Fruit fly (Drosophila melanogaster) whole organism, embryonic: ENCODE data around the gene TwdlS.
A peak's percentile ranks its signal among the peaks of the same experiment; 100 is the strongest.

Source experiments
- ATbp ChIP-seq: fragments of 200-800 bp; sonication (Bioruptor generic); optimal IDR thresholded peaks from 2 replicates; lab custom pipeline; 2017; ENCODE audit warnings: missing biosample characterization, mild to moderate bottlenecking, missing genetic modification characterization, missing genetic modification reagents
- Awh ChIP-seq: fragments of 200-800 bp; sonication (Bioruptor generic); IDR thresholded peaks from 2 replicates; pipeline ENCODE4, ENCODE4 v1.3.6; 2022; ENCODE audit warnings: missing biosample characterization, missing genetic modification characterization
- BEAF-32 ChIP-seq: fragments of 200-800 bp; sonication (Bioruptor generic); optimal IDR thresholded peaks from 3 replicates; lab custom pipeline; 2017; ENCODE audit warnings: missing biosample characterization, missing genetic modification characterization, mild to moderate bottlenecking, moderate library complexity, missing genetic modification reagents
- CG10209 ChIP-seq: fragments of 200-800 bp; sonication (Bioruptor generic); optimal IDR thresholded peaks from 3 replicates; lab custom pipeline; 2017; ENCODE audit warnings: missing biosample characterization, mild to moderate bottlenecking, missing genetic modification characterization, missing genetic modification reagents
- CG11247 ChIP-seq: fragments of 200-800 bp; sonication (Bioruptor generic); IDR thresholded peaks from 2 replicates; pipeline ENCODE4 v1.3.6; 2022; ENCODE audit warnings: missing biosample characterization, missing genetic modification characterization
- CG12942 ChIP-seq: fragments of 200-800 bp; sonication (Bioruptor generic); optimal IDR thresholded peaks from 3 replicates; lab custom pipeline; 2016; ENCODE audit warnings: missing biosample characterization, missing genetic modification characterization
- CG13624 ChIP-seq: fragments of 200-800 bp; sonication (Bioruptor generic); optimal IDR thresholded peaks from 2 replicates; lab custom pipeline; 2016; ENCODE audit warnings: missing biosample characterization, missing genetic modification characterization
- CG14441 ChIP-seq: fragments of 200-800 bp; sonication (Bioruptor generic); IDR thresholded peaks from 2 replicates; pipeline ENCODE4 v1.3.6; 2022; ENCODE audit warnings: missing biosample characterization, missing genetic modification characterization
- CG2116 ChIP-seq: fragments of 200-800 bp; sonication (Bioruptor generic); optimal IDR thresholded peaks from 3 replicates; lab custom pipeline; 2018; ENCODE audit warnings: missing biosample characterization, mild to moderate bottlenecking, missing genetic modification characterization
- CG30020 ChIP-seq: fragments of 200-800 bp; optimal IDR thresholded peaks from 2 replicates; lab custom pipeline; 2019; ENCODE audit warnings: missing biosample characterization, mild to moderate bottlenecking, missing genetic modification characterization, moderate library complexity
- CG31224 ChIP-seq: fragments of 200-800 bp; sonication (Bioruptor generic); IDR thresholded peaks from 2 replicates; pipeline ENCODE4 v1.3.6; 2022; ENCODE audit warnings: missing biosample characterization, missing genetic modification characterization
- CG32767 ChIP-seq: fragments of 200-800 bp; sonication (Bioruptor generic); IDR thresholded peaks from 2 replicates; pipeline ENCODE4 v1.3.6; 2022; ENCODE audit warnings: missing biosample characterization, missing genetic modification characterization
- CG6654 ChIP-seq: fragments of 200-800 bp; sonication (Bioruptor generic); optimal IDR thresholded peaks from 2 replicates; lab custom pipeline; 2017; ENCODE audit warnings: missing biosample characterization, mild to moderate bottlenecking, missing genetic modification characterization
- CG7963 ChIP-seq: fragments of 200-800 bp; sonication (Bioruptor generic); IDR thresholded peaks from 3 replicates; pipeline ENCODE4 v1.3.6; 2022; ENCODE audit warnings: missing biosample characterization, missing genetic modification characterization; ENCODE audit not compliant: partially characterized antibody
- CG8290 ChIP-seq, 3 experiments: fragments of 200-800 bp; sonication (Bioruptor generic); optimal IDR thresholded peaks; 2 replicates each; lab custom pipeline; 2016 to 2019; ENCODE audit warnings: missing biosample characterization in 3 of 3, missing genetic modification characterization in 3 of 3, mild to moderate bottlenecking in 2 of 3, moderate library complexity in 1 of 3
- CG8924 ChIP-seq: fragments of 200-800 bp; optimal IDR thresholded peaks from 3 replicates; lab custom pipeline; 2019; ENCODE audit warnings: missing biosample characterization, mild to moderate bottlenecking, missing genetic modification characterization, moderate library complexity
- CG9609 ChIP-seq: fragments of 200-800 bp; sonication (Bioruptor generic); optimal IDR thresholded peaks from 3 replicates; lab custom pipeline; 2016; ENCODE audit warnings: missing biosample characterization, missing genetic modification characterization
- CTCF ChIP-seq: fragments of 200-800 bp; sonication (Bioruptor generic); optimal IDR thresholded peaks from 2 replicates; lab custom pipeline; 2017; ENCODE audit warnings: missing biosample characterization, mild to moderate bottlenecking, missing genetic modification characterization, moderate library complexity
- Dbx ChIP-seq: fragments of 200-800 bp; sonication (Bioruptor generic); IDR thresholded peaks from 3 replicates; pipeline ENCODE4 v1.3.6; 2022; ENCODE audit warnings: missing biosample characterization, missing genetic modification characterization
- Deaf1 ChIP-seq: fragments of 200-800 bp; optimal IDR thresholded peaks from 3 replicates; lab custom pipeline; 2019; ENCODE audit warnings: missing biosample characterization, mild to moderate bottlenecking, missing genetic modification characterization, moderate library complexity
- Ets65A ChIP-seq: fragments of 200-800 bp; sonication (Bioruptor generic); peaks from one replicate; lab custom pipeline; 2016; ENCODE audit warnings: missing biosample characterization, missing genetic modification characterization
- Gug ChIP-seq: fragments of 200-800 bp; sonication (Bioruptor generic); IDR thresholded peaks from 4 replicates; pipeline ENCODE4 v1.3.6; 2022; ENCODE audit warnings: missing biosample characterization, missing genetic modification characterization
- Kr ChIP-seq: fragments of 200-800 bp; sonication (Bioruptor generic); optimal IDR thresholded peaks from 2 replicates; lab custom pipeline; 2017; ENCODE audit warnings: missing biosample characterization, mild to moderate bottlenecking, missing genetic modification characterization
- NFAT ChIP-seq: fragments of 200-800 bp; sonication (Bioruptor generic); IDR thresholded peaks from 2 replicates; pipeline ENCODE4 v1.3.6; 2022; ENCODE audit warnings: missing biosample characterization, missing genetic modification characterization
- Rfx ChIP-seq: fragments of 200-800 bp; sonication (Bioruptor generic); IDR thresholded peaks from 2 replicates; pipeline ENCODE4 v1.3.6; 2022; ENCODE audit warnings: missing biosample characterization, missing genetic modification characterization
- Sox102F ChIP-seq: fragments of 200-800 bp; sonication (Bioruptor generic); optimal IDR thresholded peaks from 2 replicates; lab custom pipeline; 2018; ENCODE audit warnings: missing biosample characterization, mild to moderate bottlenecking, missing genetic modification characterization, moderate library complexity
- Sry-β ChIP-seq: fragments of 200-800 bp; sonication (Bioruptor generic); optimal IDR thresholded peaks from 2 replicates; lab custom pipeline; 2018; ENCODE audit warnings: missing biosample characterization, mild to moderate bottlenecking, missing genetic modification characterization, moderate library complexity
- Usf ChIP-seq: fragments of 200-800 bp; sonication (Bioruptor generic); optimal IDR thresholded peaks from 2 replicates; lab custom pipeline; 2017; ENCODE audit warnings: missing genotype, missing biosample characterization, missing genetic modification characterization
- Xbp1 ChIP-seq: fragments of 200-800 bp; sonication (Bioruptor generic); optimal IDR thresholded peaks from 3 replicates; lab custom pipeline; 2016; ENCODE audit warnings: missing biosample characterization, mild to moderate bottlenecking, missing genetic modification characterization
- abd-A ChIP-seq: fragments of 200-800 bp; sonication (Bioruptor generic); optimal IDR thresholded peaks from 3 replicates; lab custom pipeline; 2019; ENCODE audit warnings: missing biosample characterization, mild to moderate bottlenecking, missing genetic modification characterization, moderate library complexity
- chinmo ChIP-seq: fragments of 200-800 bp; sonication (Bioruptor generic); IDR thresholded peaks from 4 replicates; pipeline ENCODE4 v1.3.6; 2022; ENCODE audit warnings: missing biosample characterization, missing genetic modification characterization; ENCODE audit not compliant: partially characterized antibody
- ftz-f1 ChIP-seq: fragments of 200-800 bp; sonication (Bioruptor generic); optimal IDR thresholded peaks from 2 replicates; lab custom pipeline; 2016; ENCODE audit warnings: missing biosample characterization, missing genetic modification characterization
- grn ChIP-seq: fragments of 200-800 bp; sonication (Bioruptor generic); optimal IDR thresholded peaks from 3 replicates; lab custom pipeline; 2017; ENCODE audit warnings: missing biosample characterization, missing genetic modification characterization
- oc ChIP-seq: fragments of 200-800 bp; sonication (Bioruptor generic); optimal IDR thresholded peaks from 2 replicates; lab custom pipeline; 2018; ENCODE audit warnings: missing biosample characterization, mild to moderate bottlenecking, missing genetic modification characterization, moderate library complexity
- odd ChIP-seq: fragments of 200-800 bp; sonication (Bioruptor generic); optimal IDR thresholded peaks from 2 replicates; lab custom pipeline; 2017; ENCODE audit warnings: missing biosample characterization, mild to moderate bottlenecking, missing genetic modification characterization
- onecut ChIP-seq: fragments of 200-800 bp; sonication (Bioruptor generic); IDR thresholded peaks from 2 replicates; pipeline ENCODE4 v1.3.6; 2022; ENCODE audit warnings: missing biosample characterization, missing genetic modification characterization
- org-1 ChIP-seq: fragments of 200-800 bp; sonication (Bioruptor generic); optimal IDR thresholded peaks from 2 replicates; lab custom pipeline; 2017; ENCODE audit warnings: missing biosample characterization, missing genetic modification characterization
- pan ChIP-seq, 4 experiments: fragments of >200 bp in 3 of 4; fragments of 200-800 bp in 1 of 4; sonication (Bioruptor generic) in 1 of 4; optimal IDR thresholded peaks in 3 of 4; IDR thresholded peaks in 1 of 4; 2 replicates each; pipeline versions ENCODE4 v1.3.6 to Lab custom; 2017 to 2022; ENCODE audit warnings: missing biosample characterization in 2 of 4, missing genetic modification characterization in 2 of 4, mixed read lengths in 1 of 4
- schlank ChIP-seq: fragments of 200-800 bp; sonication (Bioruptor generic); optimal IDR thresholded peaks from 2 replicates; lab custom pipeline; 2018; ENCODE audit warnings: missing biosample characterization, mild to moderate bottlenecking, missing genetic modification characterization
- sd ChIP-seq: fragments of 200-800 bp; sonication (Bioruptor generic); optimal IDR thresholded peaks from 3 replicates; lab custom pipeline; 2018; ENCODE audit warnings: missing biosample characterization, mild to moderate bottlenecking, missing genetic modification characterization, moderate library complexity
- trem ChIP-seq: fragments of 200-800 bp; optimal IDR thresholded peaks from 3 replicates; lab custom pipeline; 2019; ENCODE audit warnings: missing biosample characterization, mild to moderate bottlenecking, missing genetic modification characterization, moderate library complexity
- vnd ChIP-seq: fragments of 200-800 bp; sonication (Bioruptor generic); IDR thresholded peaks from 3 replicates; pipeline ENCODE4 v1.3.6; 2022; ENCODE audit warnings: missing biosample characterization, missing genetic modification characterization; ENCODE audit not compliant: partially characterized antibody

Gene TwdlS

dm6 chr3R:26625552-26625951, 10.9 kb upstream of the TwdlS start, which contains the start of gene TwdlL:
Gene TwdlL (minus strand): TSS chr3R:26625652.
- TF ChIP-seq schlank (tag; lab: Kevin White, UChicago) (no peak), Ets65A (GFP tag; lab: Kevin White, UChicago) (peak; percentile 22)

- TF ChIP-seq Ets65A (GFP tag; lab: Kevin White, UChicago), result peak; percentile 77
- TF ChIP-seq Kr, result no peak
Observed at dm6 chr3R:26626638-26627037, 9.8 kb upstream of the TwdlS start, which contains the start of gene TwdlO. Gene TwdlO (minus strand): TSS chr3R:26626738.

dm6 chr3R:26628624-26629023, 7.9 kb upstream of the TwdlS start, which contains the start of gene TwdlK:
Gene TwdlK (minus strand): TSS chr3R:26628724.
- TF ChIP-seq Sox102F (GFP tag; lab: Kevin White, UChicago) (no peak), Rfx (no peak)

dm6 chr3R:26629618-26630017, 6.9 kb upstream of the TwdlS start, which contains the start of gene TwdlJ:
Gene TwdlJ (plus strand): TSS chr3R:26629918.
- no peak for TF ChIP-seq CG12942 (GFP tag; lab: Kevin White, UChicago)
- TF ChIP-seq CG10209, result no peak
- no peak for TF ChIP-seq Deaf1 (tag; lab: Kevin White, UChicago)
- no peak for TF ChIP-seq Gug (GFP tag; lab: Robert Waterston, UW)
- TF ChIP-seq CG8924 (tag; lab: Kevin White, UChicago), result no peak
- TF ChIP-seq CTCF (GFP tag; lab: Kevin White, UChicago), result no peak
- no peak for TF ChIP-seq CG7963 (GFP tag; lab: Robert Waterston, UW)
- no peak for TF ChIP-seq Xbp1 (GFP tag; lab: Kevin White, UChicago)
- no peak for TF ChIP-seq CG31224 (GFP tag; lab: Robert Waterston, UW)
- TF ChIP-seq org-1 (GFP tag; lab: Kevin White, UChicago), result no peak
- TF ChIP-seq sd (tag; lab: Kevin White, UChicago), result no peak
- no peak for TF ChIP-seq BEAF-32
- no peak for TF ChIP-seq ATbp
- no peak for TF ChIP-seq pan (optimal IDR thresholded peaks at IDR 0.05; lab: Kevin White, UChicago)
- TF ChIP-seq pan (GFP tag; optimal IDR thresholded peaks at IDR 0.05 in 1 of 2, IDR thresholded peaks at IDR 0.05 in 1 of 2), result no peak
- TF ChIP-seq, all 482 proteins: peak for 0

- peak; percentile 3 for TF ChIP-seq odd
- peak; percentile 87; the same call in 3 of the 4 replicates for TF ChIP-seq chinmo (GFP tag; lab: Robert Waterston, UW)
- no peak for TF ChIP-seq CG6654
- TF ChIP-seq abd-A (tag; lab: Kevin White, UChicago), result peak; percentile 56
- peak; percentile 70 for TF ChIP-seq sd (tag; lab: Kevin White, UChicago)
- TF ChIP-seq grn (GFP tag; lab: Kevin White, UChicago), result peak; percentile 49
- TF ChIP-seq Sry-β, result no peak
- no peak for TF ChIP-seq CG2116 (GFP tag; lab: Kevin White, UChicago)
- peak; percentile 31 for TF ChIP-seq oc (tag; lab: Kevin White, UChicago)
- no peak for TF ChIP-seq Usf
- 0 out of 2 replicates have a peak, but pooled peaks have one; percentile 15 for TF ChIP-seq NFAT
Observed at dm6 chr3R:26631334-26631919, 5.1 kb upstream of the TwdlS start, which contains the start of gene TwdlN. Gene TwdlN (plus strand): TSS chr3R:26631869.

dm6 chr3R:26633010-26633409, 3.5 kb upstream of the TwdlS start:
- TF ChIP-seq Awh (0 out of 2 replicates have a peak, but pooled peaks have one; percentile 15), vnd (GFP tag; lab: Robert Waterston, UW) (no peak), CG14441 (GFP tag; lab: Robert Waterston, UW) (no peak), CG11247 (GFP tag; lab: Robert Waterston, UW) (no peak), ftz-f1 (GFP tag; lab: Kevin White, UChicago) (no peak), CG32767 (GFP tag; lab: Robert Waterston, UW) (no peak), Dbx (GFP tag; lab: Robert Waterston, UW) (0 out of 3 replicates have a peak, but pooled peaks have one; percentile 3), onecut (GFP tag; lab: Robert Waterston, UW) (peak; percentile 43), CG13624 (GFP tag; lab: Kevin White, UChicago) (no peak), CG30020 (tag; lab: Kevin White, UChicago) (no peak), CG9609 (no peak), trem (tag; lab: Kevin White, UChicago) (no peak), CG8290 (GFP tag; optimal IDR thresholded peaks at IDR 0.05; lab: Kevin White, UChicago) (no peak), CG8290 (tag; optimal IDR thresholded peaks at IDR 0.05; lab: Kevin White, UChicago) (no peak)
